Fruit fly (Drosophila melanogaster): ENCODE data around the gene Prp5.

DNA sequence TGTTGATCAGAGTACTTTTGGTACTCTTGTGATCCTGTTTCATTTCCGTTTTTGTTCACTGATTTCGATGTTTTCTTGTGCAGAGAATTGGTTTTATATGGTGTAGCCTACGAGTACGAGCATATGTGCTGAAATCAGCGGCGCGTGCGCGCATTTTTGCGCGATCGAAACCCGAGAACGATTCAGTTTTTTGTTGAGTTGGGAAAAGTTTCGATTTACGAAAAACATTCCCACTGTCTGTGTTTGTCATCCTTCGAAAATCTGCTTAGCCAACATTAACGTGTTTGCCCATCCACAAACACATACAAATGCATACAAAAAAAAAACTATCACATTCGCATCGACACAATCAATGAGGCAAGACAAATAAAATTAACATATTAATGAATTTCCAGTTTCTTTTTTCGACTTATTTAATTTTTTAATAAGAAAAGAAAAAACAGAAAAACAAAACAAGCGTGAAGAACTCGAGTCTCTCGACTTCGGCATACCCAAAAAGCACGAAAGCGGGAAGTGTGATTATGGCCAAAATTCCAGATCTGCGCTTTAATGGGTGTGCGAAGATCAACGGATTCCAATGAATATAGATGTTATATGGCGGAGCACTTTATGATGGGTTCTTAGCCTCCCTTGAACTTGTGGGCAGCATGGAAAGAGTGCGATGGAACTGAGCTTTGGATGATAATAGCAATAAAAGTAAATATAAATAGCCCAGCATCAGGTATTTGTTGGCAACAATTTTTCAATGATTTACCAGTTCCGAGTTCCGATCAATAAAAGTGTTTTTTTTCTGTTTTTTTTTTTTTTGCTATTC, 44.8 kb upstream of the Prp5 start:
- no peak for TF ChIP-seq CG11762 (GFP tag; optimal IDR thresholded peaks at IDR 0.05; ENCODE audit: insufficient read depth)
- TF ChIP-seq CG6163 (GFP tag; IDR thresholded peaks at IDR 0.05): no peak
- no peak for TF ChIP-seq CG6854 (GFP tag; optimal IDR thresholded peaks at IDR 0.05)
- TF ChIP-seq CG10669 (GFP tag; optimal IDR thresholded peaks at IDR 0.05): no peak
- no peak for TF ChIP-seq salr (GFP tag; optimal IDR thresholded peaks at IDR 0.05)
- no peak for TF ChIP-seq cyc (GFP tag; optimal IDR thresholded peaks at IDR 0.05)
- TF ChIP-seq CG11294 (GFP tag; IDR thresholded peaks at IDR 0.05): no peak
- TF ChIP-seq OdsH (GFP tag; optimal IDR thresholded peaks at IDR 0.05): no peak
